Fruit fly (Drosophila melanogaster): ENCODE data around the gene mael.

Gene mael

DNA sequence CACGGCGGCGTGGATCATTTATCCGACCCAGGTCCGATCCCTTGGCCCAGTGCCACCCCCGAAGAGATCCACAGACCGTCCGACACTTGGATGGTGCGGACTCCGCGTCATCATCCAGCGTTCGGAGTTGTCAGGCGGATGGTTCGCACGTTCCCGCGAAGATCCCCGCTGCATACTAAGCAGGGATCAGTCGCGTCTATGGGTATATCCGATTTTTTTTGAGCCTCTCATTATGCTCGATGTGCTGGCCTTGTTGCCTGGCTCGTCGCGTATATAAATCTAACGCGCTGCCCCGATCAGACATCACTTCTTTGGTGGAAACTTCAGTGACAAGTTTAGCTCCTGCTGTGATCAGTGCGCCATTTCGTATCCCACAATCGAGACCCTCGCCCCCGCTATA, 9.1 kb upstream of the mael start, which contains the start of gene CG11370:
CG11370 (plus strand) TSS at position 301 of the 400 bp plus-strand sequence.
- no peak for TF ChIP-seq HLH54F (GFP tag; optimal IDR thresholded peaks at IDR 0.05)
- TF ChIP-seq CG11456 (GFP tag; IDR thresholded peaks at IDR 0.05) = 0 out of 3 replicates have a peak, but pooled peaks have one; percentile 22

DNA sequence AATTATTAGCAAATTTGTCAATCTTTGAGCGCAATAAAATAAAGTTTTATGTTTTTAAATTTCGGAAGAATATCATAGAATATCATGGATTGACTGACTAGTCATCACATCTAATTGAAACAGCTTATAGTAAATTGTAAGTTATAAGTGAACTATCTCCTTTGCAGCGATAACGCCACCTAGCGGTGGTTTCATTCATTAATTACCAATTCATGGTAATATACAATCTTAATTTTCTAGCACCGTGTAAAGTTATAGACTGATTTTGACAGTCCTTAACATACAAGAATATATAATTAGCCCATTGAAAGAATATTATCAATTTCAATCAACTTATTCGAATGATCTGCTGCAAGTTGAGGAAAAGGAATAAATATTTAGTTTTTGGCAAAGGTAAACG, 7.4 kb upstream of the mael start:
- TF ChIP-seq grau (tag; optimal IDR thresholded peaks at IDR 0.05) = no peak
- TF ChIP-seq Dip2 (GFP tag; IDR thresholded peaks at IDR 0.05) = peak; percentile 61
- peak; percentile 88 for TF ChIP-seq CTCF (GFP tag; optimal IDR thresholded peaks at IDR 0.05)
- peak; percentile 12 for TF ChIP-seq stwl (tag; optimal IDR thresholded peaks at IDR 0.05)
- TF ChIP-seq CG15601 (tag; optimal IDR thresholded peaks at IDR 0.05) = peak; percentile 93

DNA sequence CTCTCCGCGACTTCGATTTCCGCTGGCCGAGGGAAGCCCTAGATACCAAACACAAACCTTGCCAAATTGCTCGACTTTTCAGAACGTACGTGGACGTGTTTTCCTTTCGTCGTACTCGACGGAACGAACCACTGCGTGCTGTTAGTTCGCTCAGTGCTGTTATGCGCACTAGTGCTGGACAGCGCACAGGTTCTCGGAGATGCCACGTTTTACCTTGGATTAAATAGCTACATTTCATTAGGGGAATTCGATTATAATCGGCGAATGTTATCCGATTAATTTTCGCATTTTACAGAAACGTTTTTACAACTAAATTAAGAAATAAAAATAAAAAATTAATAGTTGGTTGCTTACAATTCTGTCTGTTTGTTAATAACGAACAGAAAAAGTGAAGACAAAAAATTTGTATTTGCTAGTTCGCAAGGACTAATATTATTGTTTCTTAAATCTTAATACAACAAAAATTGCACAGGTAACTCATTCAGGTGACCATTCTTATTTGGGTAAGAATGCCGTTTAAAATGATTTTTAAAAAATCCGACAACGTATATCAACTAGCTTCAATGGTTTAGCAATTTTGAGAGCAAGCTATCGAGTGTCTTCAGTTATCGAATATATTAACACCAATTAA, 3.8 kb upstream of the mael start, which contains the start of the genes ArfGAP3 and CG32452:
ArfGAP3 (minus strand) TSS at position 441 of the 631 bp plus-strand sequence.
CG32452 (plus strand) TSS at position 592 of the 631 bp plus-strand sequence.
- TF ChIP-seq CG10565 (GFP tag; optimal IDR thresholded peaks at IDR 0.05) = no peak
- TF ChIP-seq ab (GFP tag; optimal IDR thresholded peaks at IDR 0.05) = no peak
- TF ChIP-seq Dref (GFP tag; IDR thresholded peaks at IDR 0.05) = peak; percentile 67
- TF ChIP-seq schlank (tag; optimal IDR thresholded peaks at IDR 0.05) = no peak
- peak; percentile 81 for TF ChIP-seq CG9437 (GFP tag; optimal IDR thresholded peaks at IDR 0.05)
- peak; percentile 61; the same call in 2 of the 3 replicates for TF ChIP-seq tgo (GFP tag; IDR thresholded peaks at IDR 0.05)
- TF ChIP-seq CG10979 (tag; optimal IDR thresholded peaks at IDR 0.05) = peak; percentile 62
- no peak for TF ChIP-seq CG6854 (GFP tag; optimal IDR thresholded peaks at IDR 0.05)
- TF ChIP-seq CG11723 (GFP tag; optimal IDR thresholded peaks at IDR 0.05) = peak; percentile 37
- peak; percentile 63; the same call in 1 of the 2 replicates for TF ChIP-seq klu (GFP tag; IDR thresholded peaks at IDR 0.05)
- TF ChIP-seq ap (GFP tag; IDR thresholded peaks at IDR 0.05) = peak; percentile 44
- TF ChIP-seq hkb (optimal IDR thresholded peaks at IDR 0.05) = no peak
- peak; percentile 73 for TF ChIP-seq hkb (GFP tag; IDR thresholded peaks at IDR 0.05)
- peak; percentile 30; the same call in 1 of the 2 replicates for TF ChIP-seq Bgb (GFP tag; IDR thresholded peaks at IDR 0.05; ENCODE audit: partially characterized antibody)
- peak; percentile 82 for TF ChIP-seq CG32532 (GFP tag; IDR thresholded peaks at IDR 0.05)
- peak; percentile 82 for TF ChIP-seq Dbx (GFP tag; IDR thresholded peaks at IDR 0.05)
- TF ChIP-seq tx (GFP tag; optimal IDR thresholded peaks at IDR 0.05) = peak; percentile 53
- peak; percentile 70; the same call in 2 of the 3 replicates for TF ChIP-seq Doc3 (GFP tag; IDR thresholded peaks at IDR 0.05; ENCODE audit: partially characterized antibody)
- peak; percentile 49 for TF ChIP-seq CG12769 (tag; optimal IDR thresholded peaks at IDR 0.05)
- no peak for TF ChIP-seq jigr1 (GFP tag; IDR thresholded peaks at IDR 0.05)
- peak; percentile 68 for TF ChIP-seq HLH54F (GFP tag; optimal IDR thresholded peaks at IDR 0.05)
- peak; percentile 80 for TF ChIP-seq Ptx1 (GFP tag; IDR thresholded peaks at IDR 0.05)
- peak; percentile 56 for TF ChIP-seq Sry-δ (GFP tag; optimal IDR thresholded peaks at IDR 0.05)
- no peak for TF ChIP-seq ash1 (GFP tag; optimal IDR thresholded peaks at IDR 0.05)
- peak; percentile 63 for TF ChIP-seq Ssrp (tag; optimal IDR thresholded peaks at IDR 0.05)
- peak; percentile 50 for TF ChIP-seq MTF-1 (GFP tag; optimal IDR thresholded peaks at IDR 0.05; ENCODE audit: borderline replicate concordance)
- no peak for TF ChIP-seq zf30C (GFP tag; optimal IDR thresholded peaks at IDR 0.05)
- no peak for TF ChIP-seq CG7271 (tag; optimal IDR thresholded peaks at IDR 0.05)
- TF ChIP-seq ci (GFP tag; IDR thresholded peaks at IDR 0.05) = peak; percentile 77
- TF ChIP-seq CG8290 (GFP tag; optimal IDR thresholded peaks at IDR 0.05) = peak; percentile 66
- TF ChIP-seq CG8290 (tag; optimal IDR thresholded peaks at IDR 0.05) = peak; percentile 24 to 71
- TF ChIP-seq Rx (GFP tag; IDR thresholded peaks at IDR 0.05) = peak; percentile 53; the same call in 1 of the 2 replicates
- peak; percentile 29 for TF ChIP-seq CG1529 (GFP tag; optimal IDR thresholded peaks at IDR 0.05)
- no peak for TF ChIP-seq Poxn (GFP tag; IDR thresholded peaks at IDR 0.05)
- TF ChIP-seq abd-A (tag; optimal IDR thresholded peaks at IDR 0.05) = no peak
- TF ChIP-seq CG11696 (GFP tag; IDR thresholded peaks at IDR 0.05) = no peak; the same call in 1 of the 2 replicates
- TF ChIP-seq CG16813 (GFP tag; IDR thresholded peaks at IDR 0.05; ENCODE audit: partially characterized antibody) = peak; percentile 64
- peak; percentile 67 for TF ChIP-seq CG17912 (GFP tag; optimal IDR thresholded peaks at IDR 0.05)
- peak; percentile 83 for TF ChIP-seq CG13424 (tag; optimal IDR thresholded peaks at IDR 0.05)
- peak; percentile 90 for TF ChIP-seq CG9932 (GFP tag; IDR thresholded peaks at IDR 0.05)
- no peak; the same call in 1 of the 2 replicates for TF ChIP-seq CG42726 (GFP tag; IDR thresholded peaks at IDR 0.05; ENCODE audit: partially characterized antibody)

Measured in whole organism, embryonic.